Fruit fly (Drosophila melanogaster): ENCODE data around the gene CG31269.

CG31269 gene

DNA sequence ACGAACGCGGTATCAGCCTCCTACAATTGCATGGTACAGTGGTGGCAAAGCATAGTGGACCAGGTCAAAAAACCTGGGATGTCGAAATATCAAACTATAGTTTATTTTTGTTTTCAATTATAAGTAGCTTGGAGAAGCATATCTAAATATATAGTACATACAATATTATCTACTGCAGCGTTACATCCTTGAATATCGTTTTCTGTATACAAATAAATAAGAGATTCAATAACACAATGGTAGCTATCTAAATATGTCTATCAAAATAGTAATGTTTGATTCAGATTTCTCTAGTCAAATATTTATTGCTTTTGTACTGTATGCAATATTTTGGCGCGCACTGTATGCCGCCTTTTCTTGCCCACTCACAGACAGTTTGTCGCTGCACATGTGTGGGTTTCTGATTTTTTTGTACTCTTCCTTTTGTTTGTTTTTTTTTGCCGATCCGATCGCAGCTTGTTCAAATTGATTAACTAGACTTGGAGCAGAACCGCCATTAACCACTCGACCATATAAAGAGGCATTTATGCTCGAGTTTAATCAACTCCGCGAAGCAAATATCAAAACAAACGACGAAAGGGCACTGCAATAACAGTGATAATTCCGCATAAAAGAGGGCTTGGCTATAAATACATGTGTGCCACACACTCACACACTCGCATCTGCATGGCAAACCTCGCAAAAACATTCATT, 46.1 kb upstream of the CG31269 start (continued):
- peak; percentile 44 for TF ChIP-seq fd102C (GFP tag; optimal IDR thresholded peaks at IDR 0.05)
- TF ChIP-seq CG4617 (GFP tag; optimal IDR thresholded peaks at IDR 0.05; ENCODE audit: borderline replicate concordance): peak; percentile 74
- peak; percentile 90 for TF ChIP-seq Aef1 (GFP tag; IDR thresholded peaks at IDR 0.05)
- TF ChIP-seq HmgZ (tag; optimal IDR thresholded peaks at IDR 0.05): peak; percentile 90
- peak; percentile 96 for TF ChIP-seq salm (tag; optimal IDR thresholded peaks at IDR 0.05)
- peak; percentile 95 for TF ChIP-seq CG6854 (GFP tag; optimal IDR thresholded peaks at IDR 0.05)
- peak; percentile 95 for TF ChIP-seq grau (tag; optimal IDR thresholded peaks at IDR 0.05)
- TF ChIP-seq CG4424 (GFP tag; optimal IDR thresholded peaks at IDR 0.05): peak; percentile 96
- TF ChIP-seq onecut (GFP tag; IDR thresholded peaks at IDR 0.05): peak; percentile 91
- no peak for TF ChIP-seq zf30C (GFP tag; optimal IDR thresholded peaks at IDR 0.05)
- TF ChIP-seq nerfin-2 (GFP tag; IDR thresholded peaks at IDR 0.05; ENCODE audit: partially characterized antibody): no peak
- peak; percentile 87 for TF ChIP-seq pnt (GFP tag; optimal IDR thresholded peaks at IDR 0.05)
- peak; percentile 94 for TF ChIP-seq cato (GFP tag; optimal IDR thresholded peaks at IDR 0.05; ENCODE audit: borderline replicate concordance)
- TF ChIP-seq jing (GFP tag; optimal IDR thresholded peaks at IDR 0.05): peak; percentile 86
- no peak for TF ChIP-seq inv (GFP tag; IDR thresholded peaks at IDR 0.05; ENCODE audit: partially characterized antibody)
- peak; percentile 96 for TF ChIP-seq CG17829 (tag; optimal IDR thresholded peaks at IDR 0.05)
- TF ChIP-seq Lhr (GFP tag; optimal IDR thresholded peaks at IDR 0.05): peak; percentile 90
- no peak for TF ChIP-seq ato (GFP tag; IDR thresholded peaks at IDR 0.05; ENCODE audit: partially characterized antibody)
- TF ChIP-seq CG13287 (GFP tag; IDR thresholded peaks at IDR 0.05; ENCODE audit: partially characterized antibody): no peak
- no peak for TF ChIP-seq BEAF-32 (GFP tag; optimal IDR thresholded peaks at IDR 0.05)
- TF ChIP-seq chn (GFP tag; optimal IDR thresholded peaks at IDR 0.05): peak; percentile 92
- peak; percentile 95 for TF ChIP-seq CG3281 (GFP tag; optimal IDR thresholded peaks at IDR 0.05)
- peak; percentile 92 for TF ChIP-seq Dek (tag; optimal IDR thresholded peaks at IDR 0.05)
- peak; percentile 65 for TF ChIP-seq corto (GFP tag; optimal IDR thresholded peaks at IDR 0.05)
- peak; percentile 95 for TF ChIP-seq CG11504 (tag; optimal IDR thresholded peaks at IDR 0.05)
- peak; percentile 81 for TF ChIP-seq CG17612 (GFP tag; IDR thresholded peaks at IDR 0.05)
- no peak for TF ChIP-seq Neu2 (GFP tag; optimal IDR thresholded peaks at IDR 0.05; ENCODE audit: borderline replicate concordance)
- TF ChIP-seq CG10543 (GFP tag; optimal IDR thresholded peaks at IDR 0.05): peak; percentile 87
- peak; percentile 92 for TF ChIP-seq CG14441 (GFP tag; IDR thresholded peaks at IDR 0.05)
- TF ChIP-seq wek (GFP tag; optimal IDR thresholded peaks at IDR 0.05): peak; percentile 87
- peak; percentile 95 for TF ChIP-seq CG18619 (GFP tag; optimal IDR thresholded peaks at IDR 0.05)
- no peak for TF ChIP-seq bigmax (GFP tag; optimal IDR thresholded peaks at IDR 0.05)
- peak; percentile 97 for TF ChIP-seq nmo (GFP tag; optimal IDR thresholded peaks at IDR 0.05)
- TF ChIP-seq CG16863 (GFP tag; optimal IDR thresholded peaks at IDR 0.05): peak; percentile 91
- TF ChIP-seq CG18011 (GFP tag; optimal IDR thresholded peaks at IDR 0.05): peak; percentile 83
- peak; percentile 65 for TF ChIP-seq fd64A (GFP tag; optimal IDR thresholded peaks at IDR 0.05)
- peak; percentile 87 for TF ChIP-seq CG12942 (GFP tag; optimal IDR thresholded peaks at IDR 0.05)
- TF ChIP-seq CG3838 (GFP tag; optimal IDR thresholded peaks at IDR 0.05): peak; percentile 90
- TF ChIP-seq CG2202 (tag; optimal IDR thresholded peaks at IDR 0.05): peak; percentile 95
- peak; percentile 80 for TF ChIP-seq en (GFP tag; optimal IDR thresholded peaks at IDR 0.05)
- TF ChIP-seq sd (tag; optimal IDR thresholded peaks at IDR 0.05): peak; percentile 85
- TF ChIP-seq CG9932 (GFP tag; IDR thresholded peaks at IDR 0.05): peak; percentile 86
- peak; percentile 94 for TF ChIP-seq CG17328 (GFP tag; IDR thresholded peaks at IDR 0.05)
- peak in 1 of 3 experiments; percentile 97 for TF ChIP-seq lola (GFP tag; optimal IDR thresholded peaks at IDR 0.05)
- peak; percentile 33 for TF ChIP-seq ftz-f1 (GFP tag; optimal IDR thresholded peaks at IDR 0.05)
- TF ChIP-seq vfl (GFP tag; optimal IDR thresholded peaks at IDR 0.05): peak; percentile 90
- TF ChIP-seq D19B (GFP tag; optimal IDR thresholded peaks at IDR 0.05): peak; percentile 88
- TF ChIP-seq eve (GFP tag; optimal IDR thresholded peaks at IDR 0.05): no peak

All from whole organism, embryonic.